Worm (Caenorhabditis elegans) whole organism, young adult: ENCODE results near the gene E02H1.1.

ENCODE experiments used
- B0035.1 ChIP-seq: sonication (generic microtip); optimal IDR thresholded peaks from 2 replicates; lab custom pipeline; 2016; ENCODE audit warnings: missing genetic modification characterization, mild to moderate bottlenecking, missing compliant biosample characterization, missing genotype, missing genetic modification reagents
- B0261.1 ChIP-seq: sonication (generic microtip); optimal IDR thresholded peaks from 2 replicates; lab custom pipeline; 2016; ENCODE audit warnings: mild to moderate bottlenecking, missing genetic modification characterization, moderate library complexity, missing compliant biosample characterization
- B0336.3 ChIP-seq: fragments of 200-800 bp; sonication (Bioruptor generic); IDR thresholded peaks from 2 replicates; pipeline ENCODE4 v1.3.6; 2022; ENCODE audit warnings: missing genetic modification characterization, missing compliant biosample characterization
- C06A6.2 ChIP-seq: fragments of 200-800 bp; sonication (Bioruptor generic); conservative IDR thresholded peaks from 2 replicates; pipeline ENCODE4 v1.3.6; 2022; ENCODE audit warnings: missing genetic modification characterization, missing compliant biosample characterization
- F23B12.7 ChIP-seq: sonication (generic microtip); optimal IDR thresholded peaks from 2 replicates; lab custom pipeline; 2017; ENCODE audit warnings: missing genetic modification characterization, mild to moderate bottlenecking, missing compliant biosample characterization, antibody characterized with exemption, moderate library complexity; ENCODE audit not compliant: insufficient read depth
- F49E8.2 ChIP-seq: sonication (generic microtip); optimal IDR thresholded peaks from 3 replicates; lab custom pipeline; 2017; ENCODE audit warnings: missing genetic modification characterization, mild to moderate bottlenecking, missing compliant biosample characterization, antibody characterized with exemption, moderate library complexity; ENCODE audit not compliant: insufficient read depth
- F57A8.1 ChIP-seq: fragments of 200-800 bp; sonication (Bioruptor generic); optimal IDR thresholded peaks from 2 replicates; lab custom pipeline; 2018; ENCODE audit warnings: mild to moderate bottlenecking, missing genetic modification characterization, moderate library complexity, missing compliant biosample characterization
- Y53G8AR.9 ChIP-seq: fragments of 200-800 bp; sonication (Bioruptor generic); conservative IDR thresholded peaks from 2 replicates; pipeline ENCODE4 v1.3.6; 2022; ENCODE audit warnings: missing genetic modification reagents, missing genetic modification characterization, missing compliant biosample characterization
- Y56A3A.18 ChIP-seq: fragments of 200-800 bp; sonication (Bioruptor generic); IDR thresholded peaks from 2 replicates; pipeline ENCODE4 v1.3.6; 2022; ENCODE audit warnings: missing genetic modification reagents, missing genetic modification characterization, missing compliant biosample characterization
- akir-1 ChIP-seq: fragments of 200-800 bp; sonication (Bioruptor generic); optimal IDR thresholded peaks from 2 replicates; lab custom pipeline; 2018; ENCODE audit warnings: mild to moderate bottlenecking, missing genetic modification characterization, moderate library complexity, missing compliant biosample characterization
- aptf-2 ChIP-seq: fragments of 200-800 bp; sonication (Bioruptor generic); conservative IDR thresholded peaks from 2 replicates; pipeline ENCODE4 v1.3.6; 2022; ENCODE audit warnings: missing genetic modification reagents, missing genetic modification characterization, missing compliant biosample characterization
- atf-7 ChIP-seq: sonication (generic microtip); optimal IDR thresholded peaks from 2 replicates; lab custom pipeline; 2017; ENCODE audit warnings: mild to moderate bottlenecking, missing genetic modification characterization, missing compliant biosample characterization
- ceh-27 ChIP-seq: fragments of 200-800 bp; sonication (Bioruptor generic); optimal IDR thresholded peaks from 2 replicates; lab custom pipeline; 2018; ENCODE audit warnings: mild to moderate bottlenecking, missing genetic modification characterization, moderate library complexity, missing compliant biosample characterization
- efl-1 ChIP-seq: fragments of 150-350 bp; optimal IDR thresholded peaks from 2 replicates; lab custom pipeline; 2014; ENCODE audit warnings: missing biosample characterization, missing genetic modification reagents, missing genetic modification characterization
- egl-44 ChIP-seq: fragments of 200-800 bp; sonication (Bioruptor generic); IDR thresholded peaks from 2 replicates; pipeline ENCODE4 v1.3.6; 2022; ENCODE audit warnings: missing genetic modification reagents, missing genetic modification characterization, missing compliant biosample characterization
- hmg-1.2 ChIP-seq: fragments of 200-800 bp; sonication (Bioruptor generic); IDR thresholded peaks from 2 replicates; pipeline ENCODE4 v1.3.6; 2022; ENCODE audit warnings: missing genetic modification reagents, missing genetic modification characterization, missing compliant biosample characterization
- hmg-20 ChIP-seq: fragments of 200-800 bp; sonication (Bioruptor generic); IDR thresholded peaks from 2 replicates; pipeline ENCODE4 v1.3.6; 2022; ENCODE audit warnings: missing genetic modification reagents, missing genetic modification characterization, missing compliant biosample characterization
- hrde-1 ChIP-seq: sonication (generic microtip); optimal IDR thresholded peaks from 2 replicates; lab custom pipeline; 2016; ENCODE audit warnings: missing genetic modification characterization, mild to moderate bottlenecking, missing compliant biosample characterization, moderate library complexity, missing genotype, missing genetic modification reagents, borderline replicate concordance
- lin-35 ChIP-seq, 3 experiments: fragments of 150-350 bp in 2 of 3; sonication (generic microtip) in 1 of 3; optimal IDR thresholded peaks; 2 replicates each; lab custom pipeline; 2014 to 2018; ENCODE audit warnings: missing biosample characterization in 3 of 3, missing genetic modification characterization in 3 of 3, missing genetic modification reagents in 3 of 3
- madf-8 ChIP-seq: fragments of 200-800 bp; sonication (Bioruptor generic); conservative IDR thresholded peaks from 2 replicates; pipeline ENCODE4 v1.3.6; 2022; ENCODE audit warnings: missing genetic modification reagents, missing genetic modification characterization, missing compliant biosample characterization
- mel-28 ChIP-seq: sonication (generic microtip); optimal IDR thresholded peaks from 2 replicates; lab custom pipeline; 2016; ENCODE audit warnings: borderline replicate concordance, mild to moderate bottlenecking, missing genetic modification characterization, missing compliant biosample characterization
- pha-4 ChIP-seq: fragments of 150-350 bp; sonication (generic microtip); optimal IDR thresholded peaks from 2 replicates; lab custom pipeline; 2014; ENCODE audit warnings: missing biosample characterization, missing genetic modification reagents, missing genetic modification characterization
- rcor-1 ChIP-seq: fragments of 200-800 bp; sonication (Bioruptor generic); IDR thresholded peaks from 2 replicates; pipeline ENCODE4 v1.3.6; 2022; ENCODE audit warnings: missing genetic modification reagents, missing genetic modification characterization, missing compliant biosample characterization
- sdz-38 ChIP-seq: sonication (generic microtip); optimal IDR thresholded peaks from 2 replicates; lab custom pipeline; 2016; ENCODE audit warnings: missing genotype, missing genetic modification characterization, missing compliant biosample characterization
- somi-1 ChIP-seq: fragments of 200-800 bp; sonication (Bioruptor generic); optimal IDR thresholded peaks from 2 replicates; lab custom pipeline; 2018; ENCODE audit warnings: mild to moderate bottlenecking, missing genetic modification characterization, missing compliant biosample characterization
- unc-130 ChIP-seq: sonication (generic microtip); optimal IDR thresholded peaks from 2 replicates; lab custom pipeline; 2016; ENCODE audit warnings: missing genetic modification reagents, missing genetic modification characterization, missing compliant biosample characterization
- ztf-18 ChIP-seq: sonication (generic microtip); optimal IDR thresholded peaks from 2 replicates; lab custom pipeline; 2016; ENCODE audit warnings: missing genotype, mild to moderate bottlenecking, missing genetic modification characterization, missing compliant biosample characterization
- ztf-22 ChIP-seq: fragments of 200-800 bp; sonication (Bioruptor generic); optimal IDR thresholded peaks from 2 replicates; lab custom pipeline; 2018; ENCODE audit warnings: mild to moderate bottlenecking, missing genetic modification characterization, moderate library complexity, missing compliant biosample characterization
- ztf-3 ChIP-seq: fragments of 200-800 bp; sonication (Bioruptor generic); optimal IDR thresholded peaks from 2 replicates; lab custom pipeline; 2018; ENCODE audit warnings: mild to moderate bottlenecking, missing genetic modification characterization, missing compliant biosample characterization

The E02H1.1 gene

ce11 chrII:9544386-9544785 lies 46.6 kb downstream of the E02H1.1 start, which contains the start of gene sra-7:
Gene sra-7 (plus strand): TSS chrII:9544686.
- TF ChIP-seq efl-1 (GFP tag; lab: Kevin White, UChicago), result no peak
- TF ChIP-seq madf-8, result no peak
- no peak for TF ChIP-seq F49E8.2
- no peak for TF ChIP-seq akir-1 (GFP tag; lab: Kevin White, UChicago)
- no peak for TF ChIP-seq B0336.3 (GFP tag; lab: Robert Waterston, UW)
- TF ChIP-seq B0261.1 (tag; lab: Kevin White, UChicago), result no peak
- no peak for TF ChIP-seq unc-130 (GFP tag; lab: Kevin White, UChicago)
- TF ChIP-seq sdz-38 (tag; lab: Kevin White, UChicago), result no peak
- no peak for TF ChIP-seq aptf-2 (GFP tag; lab: Robert Waterston, UW)
- TF ChIP-seq ztf-18 (tag; lab: Kevin White, UChicago), result no peak
- no peak for TF ChIP-seq hmg-20 (GFP tag; lab: Robert Waterston, UW)
- TF ChIP-seq egl-44 (GFP tag; lab: Robert Waterston, UW), result no peak
- no peak for TF ChIP-seq B0035.1
- no peak for TF ChIP-seq lin-35 (GFP tag; optimal IDR thresholded peaks at IDR 0.05; lab: Kevin White, UChicago)
- TF ChIP-seq ztf-22 (GFP tag; lab: Kevin White, UChicago), result no peak
- TF ChIP-seq, all 124 proteins: peak for 0

ce11 chrII:9542785-9543184 lies 48.2 kb downstream of the E02H1.1 start, which contains the start of gene sra-4:
Gene sra-4 (minus strand): TSS chrII:9542885.
- TF ChIP-seq F57A8.1, result no peak
- no peak for TF ChIP-seq C06A6.2 (GFP tag; lab: Robert Waterston, UW)
- no peak for TF ChIP-seq lin-35 (GFP tag; optimal IDR thresholded peaks at IDR 0.05; lab: Kevin White, UChicago)
- no peak for TF ChIP-seq ztf-3 (GFP tag; lab: Kevin White, UChicago)
- TF ChIP-seq mel-28 (tag; lab: Kevin White, UChicago), result no peak
- TF ChIP-seq Y53G8AR.9 (GFP tag; lab: Robert Waterston, UW), result no peak

- TF ChIP-seq Y53G8AR.9 (GFP tag; lab: Robert Waterston, UW) (no peak), Y56A3A.18 (GFP tag; lab: Robert Waterston, UW) (no peak), hrde-1 (tag; lab: Kevin White, UChicago) (no peak), F23B12.7 (tag; lab: Kevin White, UChicago) (no peak), somi-1 (GFP tag; lab: Kevin White, UChicago) (no peak), hmg-1.2 (GFP tag; lab: Robert Waterston, UW) (no peak), ceh-27 (GFP tag; lab: Kevin White, UChicago) (no peak), atf-7 (tag; lab: Kevin White, UChicago) (no peak), sdz-38 (tag; lab: Kevin White, UChicago) (no peak), pha-4 (tag; lab: Kevin White, UChicago) (no peak), rcor-1 (GFP tag; lab: Robert Waterston, UW) (no peak)
These were observed 50.2 kb downstream of the E02H1.1 start, which contains the start of gene sra-3 for ce11 chrII:9540723-9541122. Gene sra-3 (minus strand): TSS chrII:9540823.
